Worm (Caenorhabditis elegans) whole organism, L1 larva: ENCODE data around the gene lap-2.

Experiments
- C16A3.4 ChIP-seq: fragments of 150-350 bp; optimal IDR thresholded peaks from 2 replicates; lab custom pipeline; 2014; ENCODE audit warnings: missing biosample characterization, missing genetic modification characterization
- ama-1 ChIP-seq: fragments of 150-350 bp; optimal IDR thresholded peaks from 2 replicates; lab custom pipeline; 2014
- blmp-1 ChIP-seq: fragments of 150-350 bp; optimal IDR thresholded peaks from 2 replicates; lab custom pipeline; 2014; ENCODE audit warnings: missing biosample characterization, missing genetic modification characterization
- ceh-63 ChIP-seq: fragments of 200-800 bp; sonication (Bioruptor generic); optimal IDR thresholded peaks from 2 replicates; lab custom pipeline; 2018; ENCODE audit warnings: mild to moderate bottlenecking, missing genetic modification characterization, missing compliant biosample characterization
- ceh-8 ChIP-seq: fragments of 200-800 bp; sonication (Bioruptor generic); optimal IDR thresholded peaks from 2 replicates; lab custom pipeline; 2018; ENCODE audit warnings: mild to moderate bottlenecking, missing genetic modification characterization, moderate library complexity, missing compliant biosample characterization
- ceh-82 ChIP-seq, 3 experiments: fragments of 150-350 bp in 1 of 3; sonication (generic microtip) in 2 of 3; optimal IDR thresholded peaks; 2 replicates each; lab custom pipeline; 2014 to 2017; ENCODE audit warnings: missing biosample characterization in 3 of 3, missing genetic modification characterization in 3 of 3
- ceh-90 ChIP-seq: sonication (generic microtip); optimal IDR thresholded peaks from 2 replicates; lab custom pipeline; 2016; ENCODE audit warnings: missing genetic modification characterization, missing compliant biosample characterization
- dpl-1 ChIP-seq, 3 experiments: fragments of 150-350 bp in 2 of 3; sonication (generic microtip) in 1 of 3; optimal IDR thresholded peaks; 2 replicates each; lab custom pipeline; 2014 to 2017; ENCODE audit warnings: missing biosample characterization in 3 of 3, missing genetic modification characterization in 3 of 3, missing genetic modification reagents in 3 of 3
- efl-1 ChIP-seq, 4 experiments: fragments of 150-350 bp; optimal IDR thresholded peaks in 3 of 4; peaks in 1 of 4; 1 replicate in 1 of 4; 2 replicates in 3 of 4; lab custom pipeline; 2014; ENCODE audit warnings: missing biosample characterization in 2 of 4, missing genetic modification characterization in 2 of 4, missing genetic modification reagents in 2 of 4
- efl-3 ChIP-seq: fragments of 200-800 bp; sonication (Bioruptor generic); optimal IDR thresholded peaks from 2 replicates; lab custom pipeline; 2018; ENCODE audit warnings: mild to moderate bottlenecking, missing genetic modification characterization, missing compliant biosample characterization
- elt-3 ChIP-seq, 6 experiments: fragments of 150-350 bp in 1 of 6; sonication (generic microtip); optimal IDR thresholded peaks; 2 replicates each; lab custom pipeline; 2017 to 2018; ENCODE audit warnings: missing biosample characterization in 6 of 6, missing genetic modification characterization in 6 of 6, inconsistent platforms in 1 of 6
- fkh-10 ChIP-seq: sonication (generic microtip); optimal IDR thresholded peaks from 2 replicates; lab custom pipeline; 2017; ENCODE audit warnings: missing biosample characterization, missing genetic modification reagents, missing genetic modification characterization
- fkh-4 ChIP-seq: sonication (generic microtip); optimal IDR thresholded peaks from 2 replicates; lab custom pipeline; 2016; ENCODE audit warnings: missing compliant biosample characterization, missing genetic modification characterization, borderline replicate concordance
- fkh-8 ChIP-seq: sonication (generic microtip); optimal IDR thresholded peaks from 2 replicates; lab custom pipeline; 2016; ENCODE audit warnings: mild to moderate bottlenecking, missing genetic modification characterization, missing compliant biosample characterization
- isw-1 ChIP-seq: fragments of 200-800 bp; sonication (Bioruptor generic); IDR thresholded peaks from 2 replicates; pipeline ENCODE4 v1.3.6; 2022; ENCODE audit warnings: missing genetic modification characterization, missing compliant biosample characterization
- jun-1 ChIP-seq: fragments of 150-350 bp; optimal IDR thresholded peaks from 2 replicates; lab custom pipeline; 2014; ENCODE audit warnings: missing biosample characterization, missing genetic modification reagents, missing genetic modification characterization
- lin-13 ChIP-seq: fragments of 150-350 bp; optimal IDR thresholded peaks from 2 replicates; lab custom pipeline; 2014; ENCODE audit warnings: missing biosample characterization, missing genetic modification reagents, missing genetic modification characterization
- lin-14 ChIP-seq: fragments of 200-800 bp; sonication (Bioruptor generic); optimal IDR thresholded peaks from 2 replicates; lab custom pipeline; 2018; ENCODE audit warnings: mild to moderate bottlenecking, missing genetic modification characterization, moderate library complexity, missing compliant biosample characterization
- lin-39 ChIP-seq: fragments of 150-350 bp; optimal IDR thresholded peaks from 2 replicates; lab custom pipeline; 2014; ENCODE audit warnings: missing biosample characterization, missing genetic modification reagents, missing genetic modification characterization
- lsy-2 ChIP-seq, 2 experiments: fragments of 150-350 bp; optimal IDR thresholded peaks; 2 replicates each; lab custom pipeline; 2014; ENCODE audit warnings: missing biosample characterization in 2 of 2, missing genetic modification characterization in 2 of 2
- nhr-11 ChIP-seq: fragments of 150-350 bp; optimal IDR thresholded peaks from 2 replicates; lab custom pipeline; 2014; ENCODE audit warnings: missing biosample characterization, missing genetic modification characterization
- nhr-237 ChIP-seq: fragments of 150-350 bp; optimal IDR thresholded peaks from 2 replicates; lab custom pipeline; 2014; ENCODE audit warnings: missing biosample characterization, missing genetic modification characterization
- nhr-28 ChIP-seq: fragments of 150-350 bp; optimal IDR thresholded peaks from 2 replicates; lab custom pipeline; 2014; ENCODE audit warnings: missing biosample characterization, missing genetic modification characterization
- nhr-76 ChIP-seq: sonication (generic microtip); optimal IDR thresholded peaks from 2 replicates; lab custom pipeline; 2017; ENCODE audit warnings: missing biosample characterization, missing genetic modification characterization
- nhr-77 ChIP-seq: fragments of 150-350 bp; optimal IDR thresholded peaks from 2 replicates; lab custom pipeline; 2014; ENCODE audit warnings: missing biosample characterization, missing genetic modification characterization
- nhr-85 ChIP-seq: sonication (generic microtip); peaks from one replicate; lab custom pipeline; 2016; ENCODE audit warnings: missing genetic modification characterization, inconsistent platforms, missing compliant biosample characterization
- nhr-90 ChIP-seq: sonication (generic microtip); optimal IDR thresholded peaks from 2 replicates; lab custom pipeline; 2016; ENCODE audit warnings: mild to moderate bottlenecking, missing genetic modification characterization, missing compliant biosample characterization; ENCODE audit not compliant: poor library complexity
- rnt-1 ChIP-seq: sonication (generic microtip); optimal IDR thresholded peaks from 2 replicates; lab custom pipeline; 2016; ENCODE audit warnings: mild to moderate bottlenecking, missing genetic modification characterization, moderate library complexity, missing compliant biosample characterization
- snpc-4 ChIP-seq: fragments of 150-350 bp; optimal IDR thresholded peaks from 2 replicates; lab custom pipeline; 2014; ENCODE audit warnings: missing biosample characterization, missing genetic modification characterization
- snu-23 ChIP-seq: sonication (generic microtip); optimal IDR thresholded peaks from 2 replicates; lab custom pipeline; 2016; ENCODE audit warnings: missing genetic modification characterization, missing compliant biosample characterization
- sox-4 ChIP-seq: sonication (generic microtip); optimal IDR thresholded peaks from 2 replicates; lab custom pipeline; 2016; ENCODE audit warnings: missing genetic modification characterization, missing compliant biosample characterization
- sptf-1 ChIP-seq: fragments of 150-350 bp; optimal IDR thresholded peaks from 2 replicates; lab custom pipeline; 2014; ENCODE audit warnings: missing biosample characterization, missing genetic modification characterization
- swsn-7 ChIP-seq: sonication (generic microtip); optimal IDR thresholded peaks from 2 replicates; lab custom pipeline; 2016; ENCODE audit warnings: missing genetic modification characterization, missing compliant biosample characterization
- unc-130 ChIP-seq: fragments of 150-350 bp; optimal IDR thresholded peaks from 2 replicates; lab custom pipeline; 2017; ENCODE audit warnings: missing biosample characterization, missing genetic modification characterization, inconsistent platforms
- vab-15 ChIP-seq: sonication (generic microtip); optimal IDR thresholded peaks from 2 replicates; lab custom pipeline; 2017; ENCODE audit warnings: missing genotype, mild to moderate bottlenecking, missing genetic modification characterization, missing compliant biosample characterization
- ztf-11 ChIP-seq, 2 experiments: sonication (generic microtip); optimal IDR thresholded peaks; 2 replicates each; lab custom pipeline; 2016 to 2017; ENCODE audit warnings: missing genetic modification characterization in 2 of 2, missing biosample characterization in 1 of 2, missing compliant biosample characterization in 1 of 2

The lap-2 gene

DNA sequence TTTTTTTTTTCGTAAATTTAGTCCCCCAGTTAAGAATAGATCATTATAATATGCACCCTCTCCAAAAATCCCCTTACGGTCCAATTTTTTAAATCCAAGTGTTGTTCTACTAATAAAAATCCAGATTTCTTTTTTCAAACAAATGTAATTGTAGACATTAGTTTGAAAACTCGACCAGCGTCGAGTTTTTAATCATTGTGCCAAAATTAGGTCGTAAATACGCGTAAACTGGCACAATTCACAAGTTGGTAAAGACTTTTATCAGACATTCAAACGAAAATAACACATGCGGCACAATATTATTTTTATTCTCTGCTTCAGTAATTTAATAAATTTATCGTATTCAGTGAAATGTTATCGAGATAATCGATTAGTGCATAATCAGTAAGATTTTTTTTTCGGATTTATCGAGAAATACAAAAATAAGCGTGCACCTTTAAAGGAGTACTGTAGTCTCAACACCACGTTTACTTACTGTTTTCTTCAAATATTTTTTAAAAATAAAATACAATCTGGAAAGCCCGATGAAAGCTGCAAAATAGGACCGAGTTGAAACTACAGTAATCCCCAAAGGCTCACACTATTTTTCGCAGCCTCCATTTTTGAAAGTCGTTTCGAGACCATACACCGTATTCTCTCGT lies 46.7 kb downstream of the lap-2 start, which contains the start of gene C34B4.4 (continued):
- no peak for TF ChIP-seq efl-3 (GFP tag; lab: Kevin White, UChicago)
- no peak for TF ChIP-seq rnt-1 (tag; lab: Kevin White, UChicago)
- no peak for TF ChIP-seq unc-130 (tag; lab: Kevin White, UChicago)
- peak; percentile 49 for TF ChIP-seq nhr-85
- TF ChIP-seq ztf-11 (tag; optimal IDR thresholded peaks at IDR 0.05; lab: Kevin White, UChicago): no peak
- peak; percentile 0 for TF ChIP-seq snu-23

DNA sequence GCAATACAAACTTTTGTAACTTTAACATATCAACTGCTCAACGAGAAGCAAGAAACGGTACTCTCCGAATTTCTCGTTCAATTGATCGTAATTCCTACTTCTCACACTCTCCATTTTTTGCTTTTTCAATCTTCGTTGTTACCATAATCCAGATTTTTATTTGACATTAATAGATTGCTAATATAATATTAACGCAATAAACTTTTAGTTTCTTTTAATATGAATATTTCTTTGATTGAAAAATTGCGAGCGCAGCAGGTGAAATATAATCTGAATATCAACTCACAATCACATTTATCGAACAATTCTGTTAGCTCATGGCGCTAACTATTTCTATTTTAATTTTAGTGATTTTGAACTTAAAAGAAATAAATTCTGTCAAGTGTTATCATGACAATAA lies 48.8 kb downstream of the lap-2 start, which contains the start of gene lurp-4:
Gene lurp-4 (plus strand): TSS at position 301 of the 400 bp plus-strand sequence.
- TF ChIP-seq nhr-237 (no peak), fkh-4 (no peak), nhr-85 (no peak), blmp-1 (no peak), sptf-1 (no peak), rnt-1 (tag; lab: Kevin White, UChicago) (no peak), nhr-11 (tag; lab: Kevin White, UChicago) (no peak), ceh-90 (tag; lab: Kevin White, UChicago) (no peak), lin-14 (GFP tag; lab: Kevin White, UChicago) (no peak), vab-15 (tag; lab: Kevin White, UChicago) (no peak), isw-1 (GFP tag; lab: Robert Waterston, UW) (no peak), snu-23 (no peak), lin-39 (tag; lab: Kevin White, UChicago) (no peak), efl-1 (optimal IDR thresholded peaks at IDR 0.05; lab: Kevin White, UChicago) (no peak), efl-1 (GFP tag; optimal IDR thresholded peaks at IDR 0.05 in 1 of 2; lab: Kevin White, UChicago) (no peak), ceh-8 (GFP tag; lab: Kevin White, UChicago) (no peak), efl-3 (GFP tag; lab: Kevin White, UChicago) (no peak), nhr-90 (no peak)
- TF ChIP-seq, all 84 proteins: peak for 0

DNA sequence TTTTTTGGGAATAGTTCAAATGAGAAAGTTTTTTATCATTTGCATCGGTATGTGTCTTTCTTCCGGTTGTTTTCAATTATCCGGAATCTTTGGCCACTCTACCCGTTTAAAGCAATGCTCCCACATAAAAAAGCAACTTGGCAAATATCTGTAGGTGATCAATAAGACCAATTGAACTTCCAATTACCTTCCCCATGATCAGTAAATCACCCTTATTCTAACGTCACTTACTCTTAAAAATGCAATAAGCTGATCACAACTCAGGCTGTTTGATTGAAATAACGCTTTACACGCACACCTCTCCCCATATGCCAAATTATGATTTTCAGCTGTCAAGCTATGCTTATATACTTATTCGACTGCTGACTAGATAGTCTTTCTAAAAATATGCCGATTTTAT lies 52.1 kb downstream of the lap-2 start, which contains the start of gene C34B4.5:
Gene C34B4.5 (plus strand): TSS at position 301 of the 400 bp plus-strand sequence.
- no peak for TF ChIP-seq swsn-7 (tag; lab: Kevin White, UChicago)
- no peak for TF ChIP-seq nhr-77 (tag; lab: Kevin White, UChicago)
- no peak for TF ChIP-seq C16A3.4 (tag; lab: Kevin White, UChicago)
- TF ChIP-seq nhr-76 (tag; lab: Kevin White, UChicago): no peak
- TF ChIP-seq elt-3 (tag; optimal IDR thresholded peaks at IDR 0.05; lab: Kevin White, UChicago): no peak
- no peak for TF ChIP-seq ceh-90 (tag; lab: Kevin White, UChicago)
- no peak for TF ChIP-seq lin-13 (GFP tag; lab: Kevin White, UChicago)
- TF ChIP-seq fkh-4: no peak
- no peak for TF ChIP-seq sox-4
- TF ChIP-seq lsy-2 (tag; optimal IDR thresholded peaks at IDR 0.05; lab: Kevin White, UChicago): no peak
- no peak for TF ChIP-seq fkh-10
- TF ChIP-seq nhr-28 (tag; lab: Kevin White, UChicago): no peak
- TF ChIP-seq ceh-63: no peak
- no peak for TF ChIP-seq jun-1
- TF ChIP-seq dpl-1 (GFP tag; optimal IDR thresholded peaks at IDR 0.05; lab: Kevin White, UChicago): no peak
- no peak for TF ChIP-seq snpc-4 (tag; lab: Kevin White, UChicago)
- no peak for TF ChIP-seq fkh-8 (tag; lab: Kevin White, UChicago)
- no peak for TF ChIP-seq ama-1 (lab: Kevin White, UChicago)
- TF ChIP-seq nhr-11 (tag; lab: Kevin White, UChicago): no peak
- TF ChIP-seq ceh-82 (tag; optimal IDR thresholded peaks at IDR 0.05; lab: Kevin White, UChicago): no peak
